Fruit fly (Drosophila melanogaster): ENCODE measurements around the gene CG1161.

DNA sequence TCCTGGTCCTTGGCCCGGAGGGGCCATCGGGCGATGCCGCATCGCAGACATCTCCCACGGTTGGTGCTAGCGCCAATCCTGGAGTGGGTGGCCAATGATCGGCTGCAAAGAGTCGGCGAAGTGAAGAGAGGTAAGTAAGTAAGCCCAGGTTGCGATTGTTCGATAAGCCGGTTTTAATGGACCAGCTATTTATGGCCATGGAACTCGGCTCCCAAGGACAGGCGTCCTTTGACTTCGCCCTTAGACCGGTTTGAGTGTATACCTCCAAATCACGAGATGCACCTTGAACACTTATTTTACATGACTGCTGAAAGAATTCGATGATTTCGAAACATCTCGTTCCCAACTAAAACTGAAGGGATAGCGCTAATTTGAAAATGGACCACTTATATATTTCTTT is 30.9 kb downstream of the CG1161 start:
- no peak for TF ChIP-seq CG8478 (optimal IDR thresholded peaks at IDR 0.05)
- no peak for TF ChIP-seq CTCF (optimal IDR thresholded peaks at IDR 0.05)

Data from S2 (cell line).